Worm (Caenorhabditis elegans) whole organism, mixed stage, embryonic: ENCODE results near the gene pfd-4.

Source experiments
- bed-3 ChIP-seq: fragments of 200-800 bp; sonication (Bioruptor generic); optimal IDR thresholded peaks from 3 replicates; lab custom pipeline; 2018; ENCODE audit warnings: mild to moderate bottlenecking, missing genetic modification characterization, moderate library complexity, missing compliant biosample characterization
- blmp-1 ChIP-seq: fragments of 150-350 bp; optimal IDR thresholded peaks from 2 replicates; lab custom pipeline; 2014; ENCODE audit warnings: missing biosample characterization, missing genetic modification characterization
- ceh-39 ChIP-seq: fragments of 150-350 bp; optimal IDR thresholded peaks from 2 replicates; lab custom pipeline; 2014; ENCODE audit warnings: missing biosample characterization, missing genetic modification characterization
- ceh-43 ChIP-seq: fragments of 200-800 bp; sonication (Bioruptor generic); optimal IDR thresholded peaks from 2 replicates; lab custom pipeline; 2018; ENCODE audit warnings: mild to moderate bottlenecking, missing genetic modification characterization, moderate library complexity, missing compliant biosample characterization
- ceh-83 ChIP-seq: fragments of 200-800 bp; sonication (Bioruptor generic); optimal IDR thresholded peaks from 2 replicates; lab custom pipeline; 2018; ENCODE audit warnings: mild to moderate bottlenecking, missing genetic modification characterization, missing compliant biosample characterization
- ces-1 ChIP-seq: fragments of 150-350 bp; optimal IDR thresholded peaks from 2 replicates; lab custom pipeline; 2014; ENCODE audit warnings: missing biosample characterization, missing genetic modification reagents, missing genetic modification characterization
- drap-1 ChIP-seq: fragments of 200-800 bp; sonication (Bioruptor generic); optimal IDR thresholded peaks from 3 replicates; lab custom pipeline; 2018; ENCODE audit warnings: mild to moderate bottlenecking, missing genetic modification characterization, missing compliant biosample characterization
- elt-1 ChIP-seq: sonication (generic microtip); optimal IDR thresholded peaks from 2 replicates; lab custom pipeline; 2017; ENCODE audit warnings: missing genetic modification characterization, mild to moderate bottlenecking, missing compliant biosample characterization, antibody characterized with exemption, moderate library complexity, borderline replicate concordance; ENCODE audit not compliant: insufficient read depth
- elt-3 ChIP-seq: fragments of 150-350 bp; optimal IDR thresholded peaks from 2 replicates; lab custom pipeline; 2014; ENCODE audit warnings: missing biosample characterization, missing genetic modification characterization
- flh-1 ChIP-seq: fragments of 200-800 bp; sonication (Bioruptor generic); optimal IDR thresholded peaks from 2 replicates; lab custom pipeline; 2018; ENCODE audit warnings: mild to moderate bottlenecking, missing genetic modification characterization, moderate library complexity, missing compliant biosample characterization
- ham-2 ChIP-seq: fragments of 200-800 bp; sonication (Bioruptor generic); optimal IDR thresholded peaks from 2 replicates; lab custom pipeline; 2018; ENCODE audit warnings: mild to moderate bottlenecking, missing genetic modification characterization, missing compliant biosample characterization
- hlh-1 ChIP-seq: fragments of 150-350 bp; optimal IDR thresholded peaks from 2 replicates; lab custom pipeline; 2014; ENCODE audit warnings: missing biosample characterization, missing genetic modification reagents, missing genetic modification characterization
- lin-13 ChIP-seq: fragments of 150-350 bp; optimal IDR thresholded peaks from 2 replicates; lab custom pipeline; 2014; ENCODE audit warnings: missing biosample characterization, missing genetic modification characterization
- lsy-2 ChIP-seq: fragments of 150-350 bp; optimal IDR thresholded peaks from 2 replicates; lab custom pipeline; 2014; ENCODE audit warnings: missing biosample characterization, missing genetic modification characterization
- mab-5 ChIP-seq: fragments of 150-350 bp; optimal IDR thresholded peaks from 2 replicates; lab custom pipeline; 2014; ENCODE audit warnings: missing biosample characterization, missing genetic modification characterization
- mep-1 ChIP-seq: fragments of 150-350 bp; optimal IDR thresholded peaks from 2 replicates; lab custom pipeline; 2017; ENCODE audit warnings: missing biosample characterization, missing genetic modification reagents, missing genetic modification characterization, inconsistent platforms
- nhr-12 ChIP-seq: fragments of 150-350 bp; optimal IDR thresholded peaks from 2 replicates; lab custom pipeline; 2014; ENCODE audit warnings: missing biosample characterization, missing genetic modification characterization
- nhr-2 ChIP-seq: fragments of 150-350 bp; optimal IDR thresholded peaks from 2 replicates; lab custom pipeline; 2014; ENCODE audit warnings: missing biosample characterization, missing genetic modification characterization
- nhr-237 ChIP-seq: fragments of 150-350 bp; optimal IDR thresholded peaks from 2 replicates; lab custom pipeline; 2014; ENCODE audit warnings: missing biosample characterization, missing genetic modification characterization
- nhr-28 ChIP-seq: fragments of 150-350 bp; optimal IDR thresholded peaks from 2 replicates; lab custom pipeline; 2014; ENCODE audit warnings: missing biosample characterization, missing genetic modification characterization
- nhr-76 ChIP-seq: sonication (generic microtip); optimal IDR thresholded peaks from 2 replicates; lab custom pipeline; 2017; ENCODE audit warnings: missing biosample characterization, missing genetic modification characterization
- pha-4 ChIP-seq: fragments of 150-350 bp; optimal IDR thresholded peaks from 2 replicates; lab custom pipeline; 2018; ENCODE audit warnings: missing biosample characterization, missing genetic modification reagents, missing genetic modification characterization
- sem-2 ChIP-seq: fragments of 200-800 bp; sonication (Bioruptor generic); optimal IDR thresholded peaks from 2 replicates; lab custom pipeline; 2018; ENCODE audit warnings: mild to moderate bottlenecking, missing genetic modification characterization, missing compliant biosample characterization
- snpc-4 ChIP-seq: fragments of 150-350 bp; optimal IDR thresholded peaks from 2 replicates; lab custom pipeline; 2014; ENCODE audit warnings: missing biosample characterization, missing genetic modification characterization
- sptf-1 ChIP-seq: sonication (generic microtip); optimal IDR thresholded peaks from 2 replicates; lab custom pipeline; 2017; ENCODE audit warnings: mild to moderate bottlenecking, missing genetic modification characterization, moderate library complexity, missing compliant biosample characterization
- tbx-8 ChIP-seq: fragments of 200-800 bp; sonication (Bioruptor generic); optimal IDR thresholded peaks from 2 replicates; lab custom pipeline; 2018; ENCODE audit warnings: mild to moderate bottlenecking, missing genetic modification characterization, moderate library complexity, missing compliant biosample characterization
- unc-120 ChIP-seq: sonication (generic microtip); optimal IDR thresholded peaks from 2 replicates; lab custom pipeline; 2017; ENCODE audit warnings: missing genetic modification characterization, missing compliant biosample characterization; ENCODE audit not compliant: poor library complexity, severe bottlenecking
- unc-39 ChIP-seq: fragments of 150-350 bp; optimal IDR thresholded peaks from 2 replicates; lab custom pipeline; 2014; ENCODE audit warnings: missing biosample characterization, missing genetic modification characterization
- unc-62 ChIP-seq: fragments of 150-350 bp; optimal IDR thresholded peaks from 2 replicates; lab custom pipeline; 2014; ENCODE audit warnings: missing biosample characterization, missing genetic modification reagents, missing genetic modification characterization
- zip-8 ChIP-seq: fragments of 150-350 bp; optimal IDR thresholded peaks from 2 replicates; lab custom pipeline; 2014; ENCODE audit warnings: missing biosample characterization, missing genetic modification characterization
- ztf-11 ChIP-seq: fragments of 150-350 bp; optimal IDR thresholded peaks from 2 replicates; lab custom pipeline; 2014; ENCODE audit warnings: missing biosample characterization, missing genetic modification characterization

Gene pfd-4

DNA sequence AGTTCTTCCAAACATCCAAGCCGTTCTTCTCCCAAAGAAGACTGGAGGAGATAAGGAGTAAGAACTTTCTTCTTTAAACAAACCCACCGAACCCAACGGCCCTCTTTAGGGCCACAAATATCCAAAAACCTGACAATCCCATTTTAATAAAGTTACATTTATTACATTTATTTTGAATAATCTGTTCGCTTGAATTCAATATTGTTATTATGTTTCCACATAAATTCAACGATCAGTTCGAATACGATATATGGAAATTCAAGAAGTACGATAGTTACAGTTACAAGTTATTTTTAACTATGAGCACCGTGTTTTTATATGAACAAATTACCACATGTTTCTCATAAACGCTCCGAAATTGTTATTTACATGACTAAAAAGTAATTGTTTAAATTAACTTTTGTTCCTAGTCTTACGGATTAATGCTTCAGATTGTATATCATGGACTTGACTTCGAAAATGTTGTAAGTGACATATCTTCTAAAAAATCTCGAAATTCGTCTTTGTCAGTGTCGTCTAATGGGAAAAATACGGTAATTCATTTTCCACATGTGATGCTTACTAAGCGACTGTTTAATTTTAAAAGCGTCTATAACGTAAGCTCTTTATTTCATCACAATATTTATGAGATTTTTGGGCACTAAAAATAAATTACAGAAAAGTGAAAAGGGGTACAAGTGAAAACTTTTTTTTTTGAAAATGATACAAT is 25.9 kb downstream of the pfd-4 start:
- TF ChIP-seq blmp-1 (no peak), pha-4 (no peak), elt-3 (tag; lab: Kevin White, UChicago) (no peak), unc-62 (no peak), bed-3 (GFP tag; lab: Kevin White, UChicago) (no peak), ces-1 (GFP tag; lab: Kevin White, UChicago) (no peak), nhr-12 (no peak), unc-39 (tag; lab: Kevin White, UChicago) (no peak)

- TF ChIP-seq tbx-8 (GFP tag; lab: Kevin White, UChicago): no peak
- TF ChIP-seq sem-2 (GFP tag; lab: Kevin White, UChicago): no peak
- no peak for TF ChIP-seq unc-120
- no peak for TF ChIP-seq ceh-39
- TF ChIP-seq sptf-1 (tag; lab: Kevin White, UChicago): no peak
- TF ChIP-seq unc-39 (tag; lab: Kevin White, UChicago): no peak
- TF ChIP-seq ham-2 (GFP tag; lab: Kevin White, UChicago): no peak
- no peak for TF ChIP-seq pha-4
- no peak for TF ChIP-seq nhr-2 (tag; lab: Kevin White, UChicago)
- TF ChIP-seq, all 35 proteins: peak for 0
Measured at ce11 chrIV:11344288-11344687, 29.3 kb downstream of the pfd-4 start.

DNA sequence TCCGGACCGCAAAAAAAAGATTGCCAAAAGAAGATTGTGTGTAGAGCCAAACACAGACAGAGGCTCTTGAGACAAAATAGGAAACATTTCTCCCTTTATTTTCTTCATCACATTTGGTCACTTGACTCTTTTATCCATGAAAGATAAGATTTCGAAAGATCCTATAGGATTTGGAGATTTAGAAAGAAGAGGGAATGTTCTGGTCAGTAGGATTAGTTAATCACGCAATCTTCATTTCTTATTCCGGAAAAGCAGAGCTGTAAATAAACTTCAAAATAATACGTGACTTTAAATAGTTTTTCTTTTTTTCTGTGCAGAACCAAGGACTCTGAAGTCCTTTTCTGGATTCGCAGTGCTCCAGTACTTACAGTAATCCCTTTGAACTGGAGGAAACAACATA is 32.3 kb downstream of the pfd-4 start:
- TF ChIP-seq ham-2 (GFP tag; lab: Kevin White, UChicago): no peak
- no peak for TF ChIP-seq unc-62

ce11 chrIV:11348822-11349221 is 33.8 kb downstream of the pfd-4 start:
- TF ChIP-seq blmp-1: no peak
- no peak for TF ChIP-seq elt-1 (tag; lab: Kevin White, UChicago)
- no peak for TF ChIP-seq ham-2 (GFP tag; lab: Kevin White, UChicago)
- TF ChIP-seq nhr-76: no peak
- TF ChIP-seq elt-3 (tag; lab: Kevin White, UChicago): no peak
- no peak for TF ChIP-seq ztf-11 (tag; lab: Kevin White, UChicago)
- TF ChIP-seq nhr-237 (tag; lab: Kevin White, UChicago): no peak
- no peak for TF ChIP-seq unc-120
- TF ChIP-seq hlh-1 (tag; lab: Kevin White, UChicago): no peak
- TF ChIP-seq nhr-12: no peak
- no peak for TF ChIP-seq mep-1 (tag; lab: Kevin White, UChicago)
- no peak for TF ChIP-seq mab-5
- TF ChIP-seq unc-62: no peak
- TF ChIP-seq unc-39 (tag; lab: Kevin White, UChicago): no peak
- TF ChIP-seq flh-1 (GFP tag; lab: Kevin White, UChicago): no peak
- no peak for TF ChIP-seq pha-4
- no peak for TF ChIP-seq nhr-28 (tag; lab: Kevin White, UChicago)
- TF ChIP-seq ceh-43: no peak
- TF ChIP-seq lsy-2 (tag; lab: Kevin White, UChicago): no peak
- no peak for TF ChIP-seq ceh-39

- TF ChIP-seq ztf-11 (tag; lab: Kevin White, UChicago) (no peak), ces-1 (GFP tag; lab: Kevin White, UChicago) (peak; percentile 21)
Measured at ce11 chrIV:11349747-11350146, 34.7 kb downstream of the pfd-4 start.

DNA sequence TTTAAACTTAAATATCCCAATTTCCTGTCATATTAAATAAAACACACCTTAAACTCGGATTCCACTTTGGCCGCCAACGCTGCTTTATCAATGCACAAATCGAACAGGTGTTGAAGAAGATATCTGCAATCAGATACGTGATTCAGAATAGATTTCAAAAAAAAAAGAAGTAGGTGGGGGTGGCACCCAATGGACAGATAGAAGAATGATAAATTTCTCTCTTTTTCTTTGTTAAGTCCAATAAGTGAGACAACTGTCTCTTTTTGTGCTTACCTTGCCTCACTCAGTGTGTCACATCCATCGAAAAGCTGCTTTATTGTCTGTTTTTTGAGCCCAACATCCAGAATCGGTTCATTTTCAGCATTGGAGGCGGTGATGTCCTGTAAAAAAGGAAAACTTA is 35.8 kb downstream of the pfd-4 start:
- peak; percentile 19 for TF ChIP-seq unc-120
- no peak for TF ChIP-seq elt-1 (tag; lab: Kevin White, UChicago)
- peak; percentile 39 for TF ChIP-seq hlh-1 (tag; lab: Kevin White, UChicago)
- TF ChIP-seq unc-62: peak; percentile 65
- TF ChIP-seq, all 35 proteins: peak for 3

ce11 chrIV:11351563-11351962 is 36.6 kb downstream of the pfd-4 start:
- no peak for TF ChIP-seq ceh-43
- TF ChIP-seq lin-13: no peak
- TF ChIP-seq sptf-1 (tag; lab: Kevin White, UChicago): no peak
- TF ChIP-seq elt-1 (tag; lab: Kevin White, UChicago): no peak
- TF ChIP-seq flh-1 (GFP tag; lab: Kevin White, UChicago): no peak
- no peak for TF ChIP-seq ztf-11 (tag; lab: Kevin White, UChicago)
- TF ChIP-seq drap-1 (GFP tag; lab: Kevin White, UChicago): no peak
- no peak for TF ChIP-seq snpc-4 (tag; lab: Kevin White, UChicago)
- TF ChIP-seq elt-3 (tag; lab: Kevin White, UChicago): no peak
- no peak for TF ChIP-seq ham-2 (GFP tag; lab: Kevin White, UChicago)
- no peak for TF ChIP-seq unc-39 (tag; lab: Kevin White, UChicago)
- TF ChIP-seq ceh-83 (GFP tag; lab: Kevin White, UChicago): no peak
- TF ChIP-seq zip-8 (tag; lab: Kevin White, UChicago): no peak
- no peak for TF ChIP-seq lsy-2 (tag; lab: Kevin White, UChicago)
